Worm (Caenorhabditis elegans): ENCODE data around the gene C05D12.3.

- TF ChIP-seq klf-2 (GFP tag; conservative IDR thresholded peaks at IDR 0.05) (no peak), T22C8.4 (GFP tag; IDR thresholded peaks at IDR 0.05) (no peak), tab-1 (GFP tag; IDR thresholded peaks at IDR 0.05) (0 out of 2 replicates have a peak, but pooled peaks have one; percentile 62), med-1 (GFP tag; optimal IDR thresholded peaks at IDR 0.05; ENCODE audit: insufficient read depth) (peak; percentile 49), cog-1 (tag; optimal IDR thresholded peaks at IDR 0.05) (peak; percentile 50), flt-1 (GFP tag; IDR thresholded peaks at IDR 0.05) (peak; percentile 63; the same call in 1 of the 2 replicates), ztf-29 (GFP tag; IDR thresholded peaks at IDR 0.05) (no peak)
Measured at ce11 chrII:11473525-11474181, 48.6 kb downstream of the C05D12.3 start, which contains the start of the genes metl-1 and W02B12.11.
